Fruit fly (Drosophila melanogaster) whole organism, embryonic: ENCODE measurements around the gene Vdup1.
A peak's percentile ranks its signal among the peaks of the same experiment; 100 is the strongest.

Source experiments
- Antp ChIP-seq: fragments of 200-800 bp; sonication (Bioruptor generic); optimal IDR thresholded peaks from 3 replicates; lab custom pipeline; 2016; ENCODE audit warnings: missing biosample characterization, missing genetic modification characterization
- CG11723 ChIP-seq: fragments of 200-800 bp; sonication (Bioruptor generic); optimal IDR thresholded peaks from 2 replicates; lab custom pipeline; 2017; ENCODE audit warnings: missing biosample characterization, mild to moderate bottlenecking, missing genetic modification characterization
- CG12391 ChIP-seq: fragments of 200-800 bp; sonication (Bioruptor generic); optimal IDR thresholded peaks from 3 replicates; lab custom pipeline; 2018; ENCODE audit warnings: missing biosample characterization, mild to moderate bottlenecking, missing genetic modification characterization, moderate library complexity
- CG12659 ChIP-seq: fragments of 200-800 bp; sonication (Bioruptor generic); optimal IDR thresholded peaks from 3 replicates; lab custom pipeline; 2017; ENCODE audit warnings: mild to moderate bottlenecking, missing biosample characterization, missing genetic modification reagents, missing genetic modification characterization
- CG13296 ChIP-seq: fragments of 200-800 bp; sonication (Bioruptor generic); optimal IDR thresholded peaks from 3 replicates; lab custom pipeline; 2018; ENCODE audit warnings: missing biosample characterization, mild to moderate bottlenecking, missing genetic modification characterization
- CG14710 ChIP-seq: fragments of 200-800 bp; sonication (Bioruptor generic); optimal IDR thresholded peaks from 3 replicates; lab custom pipeline; 2019; ENCODE audit warnings: missing biosample characterization, mild to moderate bottlenecking, missing genetic modification characterization, moderate library complexity
- CG14860 ChIP-seq: fragments of 200-800 bp; sonication (Bioruptor generic); IDR thresholded peaks from 3 replicates; pipeline ENCODE4 v1.3.6; 2022; ENCODE audit warnings: missing biosample characterization, missing genetic modification characterization; ENCODE audit not compliant: partially characterized antibody
- CG1603 ChIP-seq: fragments of 200-800 bp; sonication (Bioruptor generic); optimal IDR thresholded peaks from 2 replicates; lab custom pipeline; 2019; ENCODE audit warnings: missing biosample characterization, mild to moderate bottlenecking, missing genetic modification characterization, moderate library complexity
- CG17802 ChIP-seq: fragments of 200-800 bp; sonication (Bioruptor generic); optimal IDR thresholded peaks from 2 replicates; lab custom pipeline; 2018; ENCODE audit warnings: missing biosample characterization, mild to moderate bottlenecking, missing genetic modification characterization, moderate library complexity
- CG18599 ChIP-seq: fragments of 200-800 bp; sonication (Bioruptor generic); optimal IDR thresholded peaks from 3 replicates; lab custom pipeline; 2017; ENCODE audit warnings: missing biosample characterization, missing genetic modification characterization, mild to moderate bottlenecking, moderate library complexity, missing genetic modification reagents
- CG30403 ChIP-seq: fragments of 200-800 bp; sonication (Bioruptor generic); optimal IDR thresholded peaks from 3 replicates; lab custom pipeline; 2016; ENCODE audit warnings: missing biosample characterization, missing genetic modification characterization
- CG32767 ChIP-seq: fragments of 200-800 bp; sonication (Bioruptor generic); IDR thresholded peaks from 2 replicates; pipeline ENCODE4 v1.3.6; 2022; ENCODE audit warnings: missing biosample characterization, missing genetic modification characterization
- CG6254 ChIP-seq: fragments of 200-800 bp; sonication (Bioruptor generic); optimal IDR thresholded peaks from 3 replicates; lab custom pipeline; 2017; ENCODE audit warnings: mild to moderate bottlenecking, missing biosample characterization, missing genetic modification reagents, missing genetic modification characterization
- CG6654 ChIP-seq: fragments of 200-800 bp; sonication (Bioruptor generic); optimal IDR thresholded peaks from 2 replicates; lab custom pipeline; 2017; ENCODE audit warnings: missing biosample characterization, mild to moderate bottlenecking, missing genetic modification characterization
- CG6689 ChIP-seq: fragments of 200-800 bp; sonication (Bioruptor generic); IDR thresholded peaks from 2 replicates; pipeline ENCODE4 v1.3.6; 2022; ENCODE audit warnings: missing biosample characterization, missing genetic modification characterization
- CG7987 ChIP-seq: fragments of 200-800 bp; sonication (Bioruptor generic); optimal IDR thresholded peaks from 2 replicates; lab custom pipeline; 2018; ENCODE audit warnings: missing biosample characterization, mild to moderate bottlenecking, missing genetic modification characterization, moderate library complexity
- CG9797 ChIP-seq: fragments of 200-800 bp; sonication (Bioruptor generic); optimal IDR thresholded peaks from 3 replicates; lab custom pipeline; 2018; ENCODE audit warnings: missing biosample characterization, mild to moderate bottlenecking, missing genetic modification characterization
- Dbx ChIP-seq: fragments of 200-800 bp; sonication (Bioruptor generic); IDR thresholded peaks from 3 replicates; pipeline ENCODE4 v1.3.6; 2022; ENCODE audit warnings: missing biosample characterization, missing genetic modification characterization
- Dll ChIP-seq: fragments of 200-800 bp; sonication (Bioruptor generic); IDR thresholded peaks from 4 replicates; pipeline ENCODE4 v1.3.6; 2022; ENCODE audit warnings: missing biosample characterization, missing genetic modification characterization; ENCODE audit not compliant: partially characterized antibody
- Dp ChIP-seq: fragments of 200-800 bp; sonication (Bioruptor generic); optimal IDR thresholded peaks from 2 replicates; lab custom pipeline; 2018; ENCODE audit warnings: missing biosample characterization, mild to moderate bottlenecking, missing genetic modification characterization, moderate library complexity
- Drgx ChIP-seq: fragments of 200-800 bp; sonication (Bioruptor generic); IDR thresholded peaks from 2 replicates; pipeline ENCODE4 v1.3.6; 2022; ENCODE audit warnings: missing biosample characterization, missing genetic modification characterization
- E2f1 ChIP-seq: fragments of 200-800 bp; sonication (Bioruptor generic); IDR thresholded peaks from 2 replicates; pipeline ENCODE4 v1.3.6; 2022; ENCODE audit warnings: missing biosample characterization, missing genetic modification characterization
- Lhr ChIP-seq: fragments of 200-800 bp; sonication (Bioruptor generic); optimal IDR thresholded peaks from 3 replicates; lab custom pipeline; 2017; ENCODE audit warnings: mild to moderate bottlenecking, missing biosample characterization, missing genetic modification reagents, missing genetic modification characterization
- MESR4 ChIP-seq: fragments of 200-800 bp; sonication (Bioruptor generic); optimal IDR thresholded peaks from 2 replicates; lab custom pipeline; 2018; ENCODE audit warnings: missing biosample characterization, mild to moderate bottlenecking, missing genetic modification characterization, moderate library complexity
- Myb ChIP-seq: fragments of 200-800 bp; sonication (Bioruptor generic); optimal IDR thresholded peaks from 2 replicates; lab custom pipeline; 2016; ENCODE audit warnings: missing biosample characterization, missing genetic modification characterization
- Optix ChIP-seq: fragments of 200-800 bp; sonication (Bioruptor generic); IDR thresholded peaks from 3 replicates; pipeline ENCODE4 v1.3.6; 2022; ENCODE audit warnings: missing biosample characterization, missing genetic modification characterization
- Spps ChIP-seq: fragments of 200-800 bp; sonication (Bioruptor generic); optimal IDR thresholded peaks from 2 replicates; lab custom pipeline; 2018; ENCODE audit warnings: missing biosample characterization, mild to moderate bottlenecking, missing genetic modification characterization
- Stat92E ChIP-seq, 3 experiments: fragments of >200 bp in 2 of 3; fragments of 200-800 bp in 1 of 3; sonication (Bioruptor generic) in 1 of 3; optimal IDR thresholded peaks; 2 replicates each; lab custom pipeline; 2017 to 2019; ENCODE audit warnings: missing biosample characterization in 3 of 3, missing genetic modification characterization in 3 of 3, mild to moderate bottlenecking in 1 of 3, moderate library complexity in 1 of 3
- Xrp1 ChIP-seq: fragments of 200-800 bp; sonication (Bioruptor generic); IDR thresholded peaks from 2 replicates; pipeline ENCODE4 v1.3.6; 2022; ENCODE audit warnings: missing biosample characterization, missing genetic modification characterization
- YL-1 ChIP-seq: fragments of 200-800 bp; sonication (Bioruptor generic); optimal IDR thresholded peaks from 3 replicates; lab custom pipeline; 2017; ENCODE audit warnings: missing biosample characterization, mild to moderate bottlenecking, missing genetic modification characterization
- bowl ChIP-seq: fragments of 200-800 bp; sonication (Bioruptor generic); IDR thresholded peaks from 2 replicates; pipeline ENCODE4 v1.3.6; 2022; ENCODE audit warnings: missing biosample characterization, missing genetic modification characterization
- cad ChIP-seq: fragments of >200 bp; optimal IDR thresholded peaks from 2 replicates; lab custom pipeline; 2017; ENCODE audit warnings: missing biosample characterization, missing genetic modification characterization
- croc ChIP-seq: fragments of 200-800 bp; sonication (Bioruptor generic); conservative IDR thresholded peaks from 3 replicates; pipeline ENCODE4 v1.3.6; 2022; ENCODE audit warnings: missing biosample characterization, missing genetic modification characterization
- da ChIP-seq: fragments of 200-800 bp; sonication (Bioruptor generic); optimal IDR thresholded peaks from 2 replicates; lab custom pipeline; 2016; ENCODE audit warnings: missing biosample characterization, missing genetic modification characterization
- dati ChIP-seq: fragments of 200-800 bp; sonication (Bioruptor generic); IDR thresholded peaks from 2 replicates; pipeline ENCODE4 v1.3.6; 2022; ENCODE audit warnings: missing biosample characterization, missing genetic modification characterization
- gfzf ChIP-seq: fragments of 200-800 bp; sonication (Bioruptor generic); optimal IDR thresholded peaks from 2 replicates; lab custom pipeline; 2016; ENCODE audit warnings: missing biosample characterization, mild to moderate bottlenecking, missing genetic modification characterization, moderate library complexity
- hkb ChIP-seq, 2 experiments: fragments of 200-800 bp in 1 of 2; fragments of >200 bp in 1 of 2; sonication (Bioruptor generic) in 1 of 2; IDR thresholded peaks in 1 of 2; optimal IDR thresholded peaks in 1 of 2; 2 replicates each; pipeline versions ENCODE4 v1.3.6 to Lab custom; 2017 to 2022; ENCODE audit warnings: missing biosample characterization in 1 of 2, missing genetic modification characterization in 1 of 2
- inv ChIP-seq: fragments of 200-800 bp; sonication (Bioruptor generic); IDR thresholded peaks from 2 replicates; pipeline ENCODE4 v1.3.6; 2022; ENCODE audit warnings: missing biosample characterization, missing genetic modification characterization; ENCODE audit not compliant: partially characterized antibody
- lola ChIP-seq, 3 experiments: fragments of >200 bp in 2 of 3; fragments of 200-800 bp in 1 of 3; sonication (Bioruptor generic) in 1 of 3; optimal IDR thresholded peaks; 2 replicates each; lab custom pipeline; 2017 to 2019; ENCODE audit warnings: missing biosample characterization in 3 of 3, missing genetic modification characterization in 3 of 3, mild to moderate bottlenecking in 1 of 3, moderate library complexity in 1 of 3
- nmo ChIP-seq: fragments of 200-800 bp; sonication (Bioruptor generic); optimal IDR thresholded peaks from 2 replicates; lab custom pipeline; 2018; ENCODE audit warnings: missing biosample characterization, mild to moderate bottlenecking, missing genetic modification characterization, moderate library complexity
- pan ChIP-seq, 4 experiments: fragments of >200 bp in 3 of 4; fragments of 200-800 bp in 1 of 4; sonication (Bioruptor generic) in 1 of 4; optimal IDR thresholded peaks in 3 of 4; IDR thresholded peaks in 1 of 4; 2 replicates each; pipeline versions ENCODE4 v1.3.6 to Lab custom; 2017 to 2022; ENCODE audit warnings: missing biosample characterization in 2 of 4, missing genetic modification characterization in 2 of 4, mixed read lengths in 1 of 4
- phol ChIP-seq: fragments of 200-800 bp; sonication (Bioruptor generic); optimal IDR thresholded peaks from 3 replicates; lab custom pipeline; 2018; ENCODE audit warnings: missing biosample characterization, mild to moderate bottlenecking, missing genetic modification characterization, moderate library complexity
- sd ChIP-seq: fragments of 200-800 bp; sonication (Bioruptor generic); optimal IDR thresholded peaks from 3 replicates; lab custom pipeline; 2018; ENCODE audit warnings: missing biosample characterization, mild to moderate bottlenecking, missing genetic modification characterization, moderate library complexity
- sima ChIP-seq: fragments of 200-800 bp; sonication (Bioruptor generic); optimal IDR thresholded peaks from 2 replicates; lab custom pipeline; 2016; ENCODE audit warnings: missing biosample characterization, missing genetic modification characterization
- vvl ChIP-seq: fragments of 200-800 bp; sonication (Bioruptor generic); IDR thresholded peaks from 2 replicates; pipeline ENCODE4 v1.3.6; 2022; ENCODE audit warnings: missing biosample characterization, missing genetic modification characterization
- z ChIP-seq: fragments of 200-800 bp; sonication (Bioruptor generic); IDR thresholded peaks from 3 replicates; pipeline ENCODE4 v1.3.6; 2022; ENCODE audit warnings: missing biosample characterization, missing genetic modification characterization

Gene Vdup1

DNA sequence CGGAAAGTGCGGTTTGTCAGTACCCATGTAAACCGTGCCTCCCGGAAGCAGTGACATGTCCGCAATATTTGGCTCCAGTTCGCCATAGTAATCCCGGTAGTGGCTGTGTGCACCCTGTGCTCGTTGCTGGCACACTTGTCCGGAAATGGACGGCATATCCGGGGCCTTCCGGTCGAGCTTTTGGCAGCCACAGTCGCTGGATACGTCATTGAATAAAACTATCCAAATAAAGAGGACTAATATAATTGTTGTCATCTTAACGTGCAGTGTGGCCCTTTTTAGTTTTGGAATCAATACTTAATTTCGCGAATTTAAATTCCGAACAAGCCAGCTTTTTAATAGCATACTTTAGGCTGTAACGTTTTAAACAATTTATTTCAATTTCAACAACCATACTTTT is 2.8 kb downstream of the Vdup1 start, which contains the start of gene CG7049 (continued):
- TF ChIP-seq Optix (GFP tag; lab: Robert Waterston, UW): no peak
- TF ChIP-seq CG1603 (tag; lab: Kevin White, UChicago): peak; percentile 80
- TF ChIP-seq CG13296 (GFP tag; lab: Kevin White, UChicago): no peak
- peak; percentile 72 for TF ChIP-seq Lhr (GFP tag; lab: Kevin White, UChicago)
- TF ChIP-seq vvl (GFP tag; lab: Robert Waterston, UW): peak; percentile 33; the same call in 1 of the 2 replicates
- TF ChIP-seq Dll: peak; percentile 47; the same call in 2 of the 4 replicates
- TF ChIP-seq CG32767 (GFP tag; lab: Robert Waterston, UW): no peak
- peak; percentile 67 for TF ChIP-seq CG6254 (GFP tag; lab: Kevin White, UChicago)
- TF ChIP-seq CG12659: peak; percentile 35
- TF ChIP-seq dati (GFP tag; lab: Robert Waterston, UW): no peak
- no peak for TF ChIP-seq bowl (GFP tag; lab: Robert Waterston, UW)
- peak; percentile 80 for TF ChIP-seq sd
- TF ChIP-seq Xrp1: no peak
- no peak for TF ChIP-seq E2f1
- TF ChIP-seq CG11723 (GFP tag; lab: Kevin White, UChicago): no peak
- TF ChIP-seq CG9797 (GFP tag; lab: Kevin White, UChicago): peak; percentile 57
- peak; percentile 72 for TF ChIP-seq gfzf (GFP tag; lab: Kevin White, UChicago)
- peak in 1 of 3 experiments; percentile 18 for TF ChIP-seq Stat92E (GFP tag; optimal IDR thresholded peaks at IDR 0.05; lab: Kevin White, UChicago)
- peak; percentile 29 for TF ChIP-seq CG14710
- no peak for TF ChIP-seq Drgx (GFP tag; lab: Robert Waterston, UW)
- TF ChIP-seq hkb (optimal IDR thresholded peaks at IDR 0.05; lab: Kevin White, UChicago): no peak
- TF ChIP-seq hkb (GFP tag; IDR thresholded peaks at IDR 0.05; lab: Robert Waterston, UW): peak; percentile 42; the same call in 1 of the 2 replicates
- TF ChIP-seq CG18599 (GFP tag; lab: Kevin White, UChicago): no peak
- no peak for TF ChIP-seq z (GFP tag; lab: Robert Waterston, UW)
- no peak for TF ChIP-seq CG6654 (GFP tag; lab: Kevin White, UChicago)
- peak; percentile 25 for TF ChIP-seq phol (tag; lab: Kevin White, UChicago)
- no peak for TF ChIP-seq CG17802 (tag; lab: Kevin White, UChicago)
- no peak for TF ChIP-seq cad (GFP tag; lab: Kevin White, UChicago)
- no peak for TF ChIP-seq CG6689 (GFP tag; lab: Robert Waterston, UW)
- TF ChIP-seq Dp (GFP tag; lab: Kevin White, UChicago): peak; percentile 31
- peak; percentile 27 for TF ChIP-seq YL-1 (GFP tag; lab: Kevin White, UChicago)
- TF ChIP-seq CG14860 (GFP tag; lab: Robert Waterston, UW): 0 out of 3 replicates have a peak, but pooled peaks have one; percentile 5
- no peak for TF ChIP-seq da (GFP tag; lab: Kevin White, UChicago)
- no peak for TF ChIP-seq CG30403
- peak; percentile 63 for TF ChIP-seq MESR4 (GFP tag; lab: Kevin White, UChicago)
- TF ChIP-seq CG7987 (GFP tag; lab: Kevin White, UChicago): no peak
- no peak for TF ChIP-seq Antp
- TF ChIP-seq Spps (tag; lab: Kevin White, UChicago): peak; percentile 2
- no peak for TF ChIP-seq Dbx (GFP tag; lab: Robert Waterston, UW)
- peak in 1 of 3 experiments; percentile 23 for TF ChIP-seq lola (GFP tag; optimal IDR thresholded peaks at IDR 0.05; lab: Kevin White, UChicago)
- no peak for TF ChIP-seq CG12391 (tag; lab: Kevin White, UChicago)
- no peak for TF ChIP-seq nmo (GFP tag; lab: Kevin White, UChicago)
- TF ChIP-seq pan (optimal IDR thresholded peaks at IDR 0.05; lab: Kevin White, UChicago): no peak
- no peak for TF ChIP-seq pan (GFP tag; optimal IDR thresholded peaks at IDR 0.05 in 1 of 2, IDR thresholded peaks at IDR 0.05 in 1 of 2)
- TF ChIP-seq croc: no peak
- no peak for TF ChIP-seq sima (GFP tag; lab: Kevin White, UChicago)
- no peak for TF ChIP-seq Myb
- no peak for TF ChIP-seq inv (GFP tag; lab: Robert Waterston, UW)
- TF ChIP-seq, all 482 proteins: peak for 43
